Fruit fly (Drosophila melanogaster): ENCODE data around the gene CG13875.

The CG13875 gene

DNA sequence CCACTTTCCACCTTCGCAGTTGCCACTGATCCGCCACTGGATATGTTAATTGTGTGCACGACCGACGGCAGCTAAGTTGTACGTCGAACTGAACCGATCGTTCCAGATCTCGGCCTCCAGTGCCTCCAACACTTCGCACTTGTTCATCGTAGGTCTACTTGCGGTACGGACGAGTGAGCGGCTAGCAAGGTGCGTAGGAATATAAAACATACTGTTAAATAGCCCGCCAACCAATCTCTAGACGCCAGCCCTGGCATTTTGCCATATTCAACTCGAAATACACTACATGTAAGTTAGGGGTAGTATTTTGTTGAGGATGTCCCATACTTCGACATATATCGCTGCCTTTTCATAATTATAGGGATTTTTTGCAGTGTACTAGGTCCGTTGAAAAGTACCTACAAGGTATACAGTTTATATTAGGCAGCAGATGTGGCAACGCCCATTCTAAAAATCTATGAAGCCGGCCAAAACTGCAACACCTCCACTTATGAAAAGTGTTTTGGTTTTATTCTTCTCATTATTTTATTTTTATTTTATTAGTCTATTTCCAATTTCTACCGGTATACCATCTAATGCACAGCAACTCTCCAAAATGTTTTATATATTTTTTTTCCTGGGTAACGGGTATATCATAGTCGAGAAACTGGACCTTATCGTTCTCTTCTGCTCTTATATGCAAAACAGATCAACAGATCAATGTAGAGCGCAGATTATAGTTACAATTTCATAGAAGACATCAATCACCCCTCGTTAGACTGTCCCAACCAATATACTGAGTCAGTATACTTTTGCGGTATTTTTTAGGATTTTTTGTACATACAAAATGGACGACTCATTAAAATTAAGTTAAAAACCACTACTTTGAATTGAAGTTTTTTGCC lies 43.5 kb downstream of the CG13875 start, which contains the start of the genes pyx and CG33229 (continued):
- peak; percentile 65 for TF ChIP-seq Blimp-1 (GFP tag; optimal IDR thresholded peaks at IDR 0.05)
- TF ChIP-seq fd85E (GFP tag; optimal IDR thresholded peaks at IDR 0.05): no peak
- peak; percentile 74 for TF ChIP-seq CG6792 (GFP tag; optimal IDR thresholded peaks at IDR 0.05)
- peak; percentile 72 for TF ChIP-seq salr (GFP tag; optimal IDR thresholded peaks at IDR 0.05)
- TF ChIP-seq Gug (GFP tag; IDR thresholded peaks at IDR 0.05): peak; percentile 66
- peak; percentile 64 for TF ChIP-seq fd59A (GFP tag; optimal IDR thresholded peaks at IDR 0.05)
- peak; percentile 86 for TF ChIP-seq Ets21C (GFP tag; optimal IDR thresholded peaks at IDR 0.05)
- peak; percentile 65 for TF ChIP-seq Lpt (GFP tag; optimal IDR thresholded peaks at IDR 0.05)
- peak; percentile 40 for TF ChIP-seq CG11762 (GFP tag; optimal IDR thresholded peaks at IDR 0.05; ENCODE audit: insufficient read depth)
- TF ChIP-seq Met (GFP tag; optimal IDR thresholded peaks at IDR 0.05): peak; percentile 82
- TF ChIP-seq Eip75B (GFP tag; optimal IDR thresholded peaks at IDR 0.05): peak; percentile 79
- peak; percentile 88 for TF ChIP-seq lz (GFP tag; optimal IDR thresholded peaks at IDR 0.05)
- TF ChIP-seq dsx (GFP tag; optimal IDR thresholded peaks at IDR 0.05; ENCODE audit: poor library complexity, severe bottlenecking): peak; percentile 67
- no peak for TF ChIP-seq CG7368 (GFP tag; optimal IDR thresholded peaks at IDR 0.05)
- peak; percentile 67 for TF ChIP-seq CG8632 (GFP tag; optimal IDR thresholded peaks at IDR 0.05)
- peak; percentile 78 for TF ChIP-seq CG3919 (GFP tag; optimal IDR thresholded peaks at IDR 0.05)
- TF ChIP-seq CG8319 (GFP tag; optimal IDR thresholded peaks at IDR 0.05): peak; percentile 57
- peak; percentile 91 for TF ChIP-seq Eip78C (GFP tag)
- peak; percentile 70 for TF ChIP-seq Ets96B (tag; optimal IDR thresholded peaks at IDR 0.05)
- no peak for TF ChIP-seq CG16779 (tag; optimal IDR thresholded peaks at IDR 0.05)
- TF ChIP-seq Eip93F (GFP tag; optimal IDR thresholded peaks at IDR 0.05): peak; percentile 79
- TF ChIP-seq CG6808 (GFP tag; optimal IDR thresholded peaks at IDR 0.05): peak; percentile 71
- TF ChIP-seq CG10631 (GFP tag; optimal IDR thresholded peaks at IDR 0.05): peak; percentile 86
- TF ChIP-seq cyc (GFP tag; optimal IDR thresholded peaks at IDR 0.05): peak; percentile 89
- no peak for TF ChIP-seq Hr38 (GFP tag; optimal IDR thresholded peaks at IDR 0.05)
- no peak for TF ChIP-seq vri (GFP tag; optimal IDR thresholded peaks at IDR 0.05)
- peak; percentile 75 for TF ChIP-seq CG34406 (GFP tag; optimal IDR thresholded peaks at IDR 0.05)
- peak; percentile 77 for TF ChIP-seq net (GFP tag; optimal IDR thresholded peaks at IDR 0.05)
- TF ChIP-seq svp (GFP tag): peak; percentile 93
- peak; percentile 89 for TF ChIP-seq Hr39 (GFP tag; optimal IDR thresholded peaks at IDR 0.05)
- TF ChIP-seq fkh (GFP tag; optimal IDR thresholded peaks at IDR 0.05): no peak
- TF ChIP-seq CG11294 (GFP tag; IDR thresholded peaks at IDR 0.05): peak; percentile 65; the same call in 1 of the 2 replicates
- peak; percentile 62 for TF ChIP-seq CG15336 (GFP tag; IDR thresholded peaks at IDR 0.05)
- TF ChIP-seq topi (GFP tag; optimal IDR thresholded peaks at IDR 0.05): peak; percentile 85
- peak; percentile 87 for TF ChIP-seq OdsH (GFP tag; optimal IDR thresholded peaks at IDR 0.05)
- TF ChIP-seq CG6163 (GFP tag; IDR thresholded peaks at IDR 0.05): peak; percentile 81

DNA sequence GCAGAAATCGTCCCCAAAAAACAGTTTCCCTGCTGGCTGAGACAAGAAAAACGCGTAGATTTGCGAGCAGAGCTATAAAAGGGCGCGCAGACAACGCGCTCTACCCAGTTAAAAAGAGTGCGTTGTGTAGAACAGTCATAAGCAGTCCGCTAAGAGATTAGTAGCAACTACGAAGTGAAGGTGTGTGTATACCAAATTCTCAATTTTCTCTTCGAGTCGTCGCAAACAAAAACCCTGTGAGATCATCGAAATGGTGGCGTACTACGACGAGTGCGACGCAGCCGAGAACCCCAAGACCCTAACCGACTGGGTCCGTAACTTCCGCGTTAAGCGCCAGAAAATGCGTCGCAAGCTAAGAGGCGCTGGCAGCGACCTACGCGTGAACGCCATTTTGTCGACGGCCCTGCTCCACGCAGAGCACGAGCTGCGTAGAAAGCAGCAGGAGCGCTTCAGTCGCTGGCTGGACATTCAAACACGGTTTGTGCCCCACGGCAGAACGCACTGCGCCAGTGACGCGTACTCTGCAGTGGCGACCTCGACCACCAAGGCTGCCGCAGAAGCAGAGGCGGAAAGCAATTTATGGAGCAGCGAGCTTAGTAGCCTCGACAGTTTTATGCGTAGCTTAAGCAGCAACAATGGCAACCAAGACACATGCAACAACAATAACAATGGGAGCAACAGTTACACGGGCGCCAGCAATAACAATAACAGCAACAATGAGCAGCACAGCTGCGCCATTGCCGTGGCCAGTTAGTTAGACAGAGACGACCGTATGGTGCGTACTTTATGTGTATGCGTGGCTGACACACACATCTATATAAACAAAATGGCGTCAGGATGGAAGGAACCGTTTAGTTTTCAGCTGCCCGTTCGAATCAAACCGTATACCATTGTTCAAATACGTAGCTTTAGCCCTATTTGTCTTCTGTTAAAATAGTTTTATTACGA lies 44.6 kb downstream of the CG13875 start:
- TF ChIP-seq svp (GFP tag) (peak; percentile 80), pdm3 (GFP tag; optimal IDR thresholded peaks at IDR 0.05) (no peak), Eip78C (GFP tag) (peak; percentile 59), Lpt (GFP tag; optimal IDR thresholded peaks at IDR 0.05) (no peak), CG6854 (GFP tag; optimal IDR thresholded peaks at IDR 0.05) (no peak), CG9139 (GFP tag; optimal IDR thresholded peaks at IDR 0.05) (peak; percentile 41), ss (GFP tag; optimal IDR thresholded peaks at IDR 0.05) (no peak), CG31627 (GFP tag; optimal IDR thresholded peaks at IDR 0.05) (no peak), CG4318 (GFP tag; optimal IDR thresholded peaks at IDR 0.05) (no peak), CG8632 (GFP tag; optimal IDR thresholded peaks at IDR 0.05) (peak; percentile 1), CG6792 (GFP tag; optimal IDR thresholded peaks at IDR 0.05) (no peak), eg (GFP tag; IDR thresholded peaks at IDR 0.05) (peak; percentile 42; the same call in 2 of the 3 replicates), CG6808 (GFP tag; optimal IDR thresholded peaks at IDR 0.05) (peak; percentile 2), Met (GFP tag; optimal IDR thresholded peaks at IDR 0.05) (peak; percentile 1), Sox102F (GFP tag; optimal IDR thresholded peaks at IDR 0.05) (no peak), CG11762 (GFP tag; optimal IDR thresholded peaks at IDR 0.05; ENCODE audit: insufficient read depth) (no peak), CG10631 (GFP tag; optimal IDR thresholded peaks at IDR 0.05) (no peak), fd59A (GFP tag; optimal IDR thresholded peaks at IDR 0.05) (no peak), spab (GFP tag; optimal IDR thresholded peaks at IDR 0.05) (no peak), CG3032 (tag; optimal IDR thresholded peaks at IDR 0.05) (no peak), lz (GFP tag; optimal IDR thresholded peaks at IDR 0.05) (no peak)
